Worm (Caenorhabditis elegans) whole organism, mixed stage, embryonic: ENCODE results near the gene F43B10.1.

Source experiments
- M03D4.4 ChIP-seq: sonication (generic microtip); optimal IDR thresholded peaks from 2 replicates; lab custom pipeline; 2017; ENCODE audit warnings: mild to moderate bottlenecking, missing genetic modification characterization, missing compliant biosample characterization
- blmp-1 ChIP-seq: fragments of 150-350 bp; optimal IDR thresholded peaks from 2 replicates; lab custom pipeline; 2014; ENCODE audit warnings: missing biosample characterization, missing genetic modification characterization
- ceh-39 ChIP-seq: fragments of 150-350 bp; optimal IDR thresholded peaks from 2 replicates; lab custom pipeline; 2014; ENCODE audit warnings: missing biosample characterization, missing genetic modification characterization
- ceh-43 ChIP-seq: fragments of 200-800 bp; sonication (Bioruptor generic); optimal IDR thresholded peaks from 2 replicates; lab custom pipeline; 2018; ENCODE audit warnings: mild to moderate bottlenecking, missing genetic modification characterization, moderate library complexity, missing compliant biosample characterization
- ceh-83 ChIP-seq: fragments of 200-800 bp; sonication (Bioruptor generic); optimal IDR thresholded peaks from 2 replicates; lab custom pipeline; 2018; ENCODE audit warnings: mild to moderate bottlenecking, missing genetic modification characterization, missing compliant biosample characterization
- ces-1 ChIP-seq: fragments of 150-350 bp; optimal IDR thresholded peaks from 2 replicates; lab custom pipeline; 2014; ENCODE audit warnings: missing biosample characterization, missing genetic modification reagents, missing genetic modification characterization
- cnd-1 ChIP-seq: fragments of 200-800 bp; sonication (Bioruptor generic); optimal IDR thresholded peaks from 2 replicates; lab custom pipeline; 2018; ENCODE audit warnings: mild to moderate bottlenecking, missing genetic modification characterization, missing compliant biosample characterization
- drap-1 ChIP-seq: fragments of 200-800 bp; sonication (Bioruptor generic); optimal IDR thresholded peaks from 3 replicates; lab custom pipeline; 2018; ENCODE audit warnings: mild to moderate bottlenecking, missing genetic modification characterization, missing compliant biosample characterization
- elt-1 ChIP-seq: sonication (generic microtip); optimal IDR thresholded peaks from 2 replicates; lab custom pipeline; 2017; ENCODE audit warnings: missing genetic modification characterization, mild to moderate bottlenecking, missing compliant biosample characterization, antibody characterized with exemption, moderate library complexity, borderline replicate concordance; ENCODE audit not compliant: insufficient read depth
- elt-3 ChIP-seq: fragments of 150-350 bp; optimal IDR thresholded peaks from 2 replicates; lab custom pipeline; 2014; ENCODE audit warnings: missing biosample characterization, missing genetic modification characterization
- flh-1 ChIP-seq: fragments of 200-800 bp; sonication (Bioruptor generic); optimal IDR thresholded peaks from 2 replicates; lab custom pipeline; 2018; ENCODE audit warnings: mild to moderate bottlenecking, missing genetic modification characterization, moderate library complexity, missing compliant biosample characterization
- ham-2 ChIP-seq: fragments of 200-800 bp; sonication (Bioruptor generic); optimal IDR thresholded peaks from 2 replicates; lab custom pipeline; 2018; ENCODE audit warnings: mild to moderate bottlenecking, missing genetic modification characterization, missing compliant biosample characterization
- hlh-1 ChIP-seq: fragments of 150-350 bp; optimal IDR thresholded peaks from 2 replicates; lab custom pipeline; 2014; ENCODE audit warnings: missing biosample characterization, missing genetic modification reagents, missing genetic modification characterization
- lin-13 ChIP-seq: fragments of 150-350 bp; optimal IDR thresholded peaks from 2 replicates; lab custom pipeline; 2014; ENCODE audit warnings: missing biosample characterization, missing genetic modification characterization
- lin-32 ChIP-seq: fragments of 200-800 bp; sonication (Bioruptor generic); optimal IDR thresholded peaks from 2 replicates; lab custom pipeline; 2018; ENCODE audit warnings: mild to moderate bottlenecking, missing genetic modification characterization, missing compliant biosample characterization
- lsy-2 ChIP-seq: fragments of 150-350 bp; optimal IDR thresholded peaks from 2 replicates; lab custom pipeline; 2014; ENCODE audit warnings: missing biosample characterization, missing genetic modification characterization
- mep-1 ChIP-seq: fragments of 150-350 bp; optimal IDR thresholded peaks from 2 replicates; lab custom pipeline; 2017; ENCODE audit warnings: missing biosample characterization, missing genetic modification reagents, missing genetic modification characterization, inconsistent platforms
- mls-2 ChIP-seq: sonication (generic microtip); optimal IDR thresholded peaks from 2 replicates; lab custom pipeline; 2016; ENCODE audit warnings: mild to moderate bottlenecking, missing genetic modification characterization, moderate library complexity, missing compliant biosample characterization
- nhr-12 ChIP-seq: fragments of 150-350 bp; optimal IDR thresholded peaks from 2 replicates; lab custom pipeline; 2014; ENCODE audit warnings: missing biosample characterization, missing genetic modification characterization
- nhr-2 ChIP-seq: fragments of 150-350 bp; optimal IDR thresholded peaks from 2 replicates; lab custom pipeline; 2014; ENCODE audit warnings: missing biosample characterization, missing genetic modification characterization
- nhr-237 ChIP-seq: fragments of 150-350 bp; optimal IDR thresholded peaks from 2 replicates; lab custom pipeline; 2014; ENCODE audit warnings: missing biosample characterization, missing genetic modification characterization
- nhr-28 ChIP-seq: fragments of 150-350 bp; optimal IDR thresholded peaks from 2 replicates; lab custom pipeline; 2014; ENCODE audit warnings: missing biosample characterization, missing genetic modification characterization
- nhr-76 ChIP-seq: sonication (generic microtip); optimal IDR thresholded peaks from 2 replicates; lab custom pipeline; 2017; ENCODE audit warnings: missing biosample characterization, missing genetic modification characterization
- pha-4 ChIP-seq: fragments of 150-350 bp; optimal IDR thresholded peaks from 2 replicates; lab custom pipeline; 2018; ENCODE audit warnings: missing biosample characterization, missing genetic modification reagents, missing genetic modification characterization
- sem-2 ChIP-seq: fragments of 200-800 bp; sonication (Bioruptor generic); optimal IDR thresholded peaks from 2 replicates; lab custom pipeline; 2018; ENCODE audit warnings: mild to moderate bottlenecking, missing genetic modification characterization, missing compliant biosample characterization
- snpc-4 ChIP-seq: fragments of 150-350 bp; optimal IDR thresholded peaks from 2 replicates; lab custom pipeline; 2014; ENCODE audit warnings: missing biosample characterization, missing genetic modification characterization
- sptf-1 ChIP-seq: sonication (generic microtip); optimal IDR thresholded peaks from 2 replicates; lab custom pipeline; 2017; ENCODE audit warnings: mild to moderate bottlenecking, missing genetic modification characterization, moderate library complexity, missing compliant biosample characterization
- tbx-8 ChIP-seq: fragments of 200-800 bp; sonication (Bioruptor generic); optimal IDR thresholded peaks from 2 replicates; lab custom pipeline; 2018; ENCODE audit warnings: mild to moderate bottlenecking, missing genetic modification characterization, moderate library complexity, missing compliant biosample characterization
- unc-120 ChIP-seq: sonication (generic microtip); optimal IDR thresholded peaks from 2 replicates; lab custom pipeline; 2017; ENCODE audit warnings: missing genetic modification characterization, missing compliant biosample characterization; ENCODE audit not compliant: poor library complexity, severe bottlenecking
- unc-39 ChIP-seq: fragments of 150-350 bp; optimal IDR thresholded peaks from 2 replicates; lab custom pipeline; 2014; ENCODE audit warnings: missing biosample characterization, missing genetic modification characterization
- unc-62 ChIP-seq: fragments of 150-350 bp; optimal IDR thresholded peaks from 2 replicates; lab custom pipeline; 2014; ENCODE audit warnings: missing biosample characterization, missing genetic modification reagents, missing genetic modification characterization
- zip-8 ChIP-seq: fragments of 150-350 bp; optimal IDR thresholded peaks from 2 replicates; lab custom pipeline; 2014; ENCODE audit warnings: missing biosample characterization, missing genetic modification characterization
- ztf-11 ChIP-seq: fragments of 150-350 bp; optimal IDR thresholded peaks from 2 replicates; lab custom pipeline; 2014; ENCODE audit warnings: missing biosample characterization, missing genetic modification characterization

F43B10.1 gene

ce11 chrX:16674632-16675031 is 12.0 kb upstream of the F43B10.1 start, which contains the start of gene tag-343:
tag-343 (minus strand) TSS chrX:16674732.
- TF ChIP-seq nhr-12 (no peak), M03D4.4 (no peak), drap-1 (GFP tag; lab: Kevin White, UChicago) (no peak), lin-32 (GFP tag; lab: Kevin White, UChicago) (no peak), snpc-4 (no peak), ztf-11 (no peak), hlh-1 (tag; lab: Kevin White, UChicago) (no peak), nhr-76 (tag; lab: Kevin White, UChicago) (no peak), lsy-2 (tag; lab: Kevin White, UChicago) (no peak), cnd-1 (tag; lab: Kevin White, UChicago) (no peak), ces-1 (no peak), ceh-83 (no peak), unc-120 (no peak), unc-39 (tag; lab: Kevin White, UChicago) (no peak), tbx-8 (GFP tag; lab: Kevin White, UChicago) (no peak), elt-1 (tag; lab: Kevin White, UChicago) (no peak), zip-8 (tag; lab: Kevin White, UChicago) (no peak), elt-3 (tag; lab: Kevin White, UChicago) (no peak), nhr-2 (tag; lab: Kevin White, UChicago) (no peak)

ce11 chrX:16672661-16673060 is 10.0 kb upstream of the F43B10.1 start:
- TF ChIP-seq unc-39 (tag; lab: Kevin White, UChicago) (no peak), lsy-2 (tag; lab: Kevin White, UChicago) (no peak), nhr-2 (tag; lab: Kevin White, UChicago) (no peak), tbx-8 (GFP tag; lab: Kevin White, UChicago) (no peak), ceh-39 (tag; lab: Kevin White, UChicago) (no peak), M03D4.4 (no peak), mls-2 (no peak), sem-2 (GFP tag; lab: Kevin White, UChicago) (no peak), lin-13 (tag; lab: Kevin White, UChicago) (no peak), cnd-1 (tag; lab: Kevin White, UChicago) (no peak), flh-1 (GFP tag; lab: Kevin White, UChicago) (no peak), nhr-76 (tag; lab: Kevin White, UChicago) (no peak), ztf-11 (no peak), ces-1 (no peak), ceh-43 (GFP tag; lab: Kevin White, UChicago) (no peak), sptf-1 (tag; lab: Kevin White, UChicago) (no peak), snpc-4 (no peak), mep-1 (tag; lab: Kevin White, UChicago) (no peak), ceh-83 (no peak), hlh-1 (tag; lab: Kevin White, UChicago) (no peak)

ce11 chrX:16671234-16671633 is 8.6 kb upstream of the F43B10.1 start:
- TF ChIP-seq M03D4.4 = no peak
- TF ChIP-seq sptf-1 (tag; lab: Kevin White, UChicago) = peak; percentile 18

- TF ChIP-seq mep-1 (tag; lab: Kevin White, UChicago) = no peak
- TF ChIP-seq ham-2 (GFP tag; lab: Kevin White, UChicago) = no peak
- TF ChIP-seq pha-4 (tag; lab: Kevin White, UChicago) = no peak
- TF ChIP-seq nhr-76 (tag; lab: Kevin White, UChicago) = no peak
- no peak for TF ChIP-seq lin-13 (tag; lab: Kevin White, UChicago)
- TF ChIP-seq flh-1 (GFP tag; lab: Kevin White, UChicago) = no peak
- no peak for TF ChIP-seq elt-1 (tag; lab: Kevin White, UChicago)
- TF ChIP-seq mls-2 = no peak
- no peak for TF ChIP-seq lsy-2 (tag; lab: Kevin White, UChicago)
- no peak for TF ChIP-seq sptf-1 (tag; lab: Kevin White, UChicago)
- TF ChIP-seq sem-2 (GFP tag; lab: Kevin White, UChicago) = no peak
- no peak for TF ChIP-seq unc-62 (GFP tag; lab: Kevin White, UChicago)
- no peak for TF ChIP-seq zip-8 (tag; lab: Kevin White, UChicago)
- no peak for TF ChIP-seq nhr-28 (tag; lab: Kevin White, UChicago)
- no peak for TF ChIP-seq blmp-1 (tag; lab: Kevin White, UChicago)
- TF ChIP-seq ceh-39 (tag; lab: Kevin White, UChicago) = no peak
- no peak for TF ChIP-seq ceh-43 (GFP tag; lab: Kevin White, UChicago)
- no peak for TF ChIP-seq ceh-83
- no peak for TF ChIP-seq nhr-237
- TF ChIP-seq, all 35 proteins: peak for 0
These were observed 6.5 kb upstream of the F43B10.1 start for ce11 chrX:16669106-16669505.
